Worm (Caenorhabditis elegans): ENCODE measurements around the gene Y69H2.9.

ce11 chrV:18699326-18699725 is 2.0 kb upstream of the Y69H2.9 start, which contains the start of gene nhr-241:
- TF ChIP-seq W03F9.2 (tag; optimal IDR thresholded peaks at IDR 0.05) (no peak), him-1 (tag; optimal IDR thresholded peaks at IDR 0.05) (no peak)
